Fruit fly (Drosophila melanogaster) whole organism, embryonic: Measurements from ENCODE around the gene CG33298.

Experiments used
- Aef1 ChIP-seq: fragments of 200-800 bp; sonication (Bioruptor generic); IDR thresholded peaks from 3 replicates; pipeline ENCODE4 v1.3.6; 2022; ENCODE audit warnings: missing biosample characterization, missing genetic modification characterization
- BEAF-32 ChIP-seq: fragments of 200-800 bp; sonication (Bioruptor generic); optimal IDR thresholded peaks from 3 replicates; lab custom pipeline; 2017; ENCODE audit warnings: missing biosample characterization, missing genetic modification characterization, mild to moderate bottlenecking, moderate library complexity, missing genetic modification reagents
- BtbVII ChIP-seq: fragments of 200-800 bp; sonication (Bioruptor generic); optimal IDR thresholded peaks from 3 replicates; lab custom pipeline; 2017; ENCODE audit warnings: missing biosample characterization, mild to moderate bottlenecking, missing genetic modification characterization
- CG1024 ChIP-seq: fragments of 200-800 bp; sonication (Bioruptor generic); IDR thresholded peaks from 2 replicates; pipeline ENCODE4 v1.3.6; 2022; ENCODE audit warnings: missing biosample characterization, missing genetic modification characterization
- CG10274 ChIP-seq: fragments of 200-800 bp; sonication (Bioruptor generic); optimal IDR thresholded peaks from 3 replicates; lab custom pipeline; 2017; ENCODE audit warnings: missing biosample characterization, mild to moderate bottlenecking, missing genetic modification characterization
- CG10462 ChIP-seq: fragments of 200-800 bp; sonication (Bioruptor generic); optimal IDR thresholded peaks from 2 replicates; lab custom pipeline; 2016; ENCODE audit warnings: missing biosample characterization, missing genetic modification characterization
- CG11560 ChIP-seq: fragments of 200-800 bp; sonication (Bioruptor generic); IDR thresholded peaks from 3 replicates; pipeline ENCODE4 v1.3.6; 2022; ENCODE audit warnings: missing biosample characterization, missing genetic modification characterization
- CG1233 ChIP-seq: fragments of 200-800 bp; sonication (Bioruptor generic); optimal IDR thresholded peaks from 4 replicates; lab custom pipeline; 2018; ENCODE audit warnings: missing biosample characterization, mild to moderate bottlenecking, missing genetic modification characterization
- CG12659 ChIP-seq: fragments of 200-800 bp; sonication (Bioruptor generic); optimal IDR thresholded peaks from 3 replicates; lab custom pipeline; 2017; ENCODE audit warnings: mild to moderate bottlenecking, missing biosample characterization, missing genetic modification reagents, missing genetic modification characterization
- CG13624 ChIP-seq: fragments of 200-800 bp; sonication (Bioruptor generic); optimal IDR thresholded peaks from 2 replicates; lab custom pipeline; 2016; ENCODE audit warnings: missing biosample characterization, missing genetic modification characterization
- CG14014 ChIP-seq: fragments of 200-800 bp; sonication (Bioruptor generic); IDR thresholded peaks from 2 replicates; pipeline ENCODE4 v1.3.6; 2022; ENCODE audit warnings: missing biosample characterization, missing genetic modification characterization
- CG14710 ChIP-seq: fragments of 200-800 bp; sonication (Bioruptor generic); optimal IDR thresholded peaks from 3 replicates; lab custom pipeline; 2019; ENCODE audit warnings: missing biosample characterization, mild to moderate bottlenecking, missing genetic modification characterization, moderate library complexity
- CG1602 ChIP-seq: fragments of 200-800 bp; sonication (Bioruptor generic); optimal IDR thresholded peaks from 3 replicates; lab custom pipeline; 2016; ENCODE audit warnings: missing biosample characterization, missing genetic modification characterization
- CG16813 ChIP-seq: fragments of 200-800 bp; sonication (Bioruptor generic); IDR thresholded peaks from 3 replicates; pipeline ENCODE4 v1.3.6; 2022; ENCODE audit warnings: missing biosample characterization, missing genetic modification characterization; ENCODE audit not compliant: partially characterized antibody
- CG17829 ChIP-seq: fragments of 200-800 bp; optimal IDR thresholded peaks from 2 replicates; lab custom pipeline; 2019; ENCODE audit warnings: missing biosample characterization, mild to moderate bottlenecking, missing genetic modification characterization, moderate library complexity
- CG3163 ChIP-seq: fragments of 200-800 bp; sonication (Bioruptor generic); optimal IDR thresholded peaks from 3 replicates; lab custom pipeline; 2016; ENCODE audit warnings: missing biosample characterization, missing genetic modification characterization
- CG4404 ChIP-seq: fragments of 200-800 bp; sonication (Bioruptor generic); IDR thresholded peaks from 2 replicates; pipeline ENCODE4 v1.3.6; 2022; ENCODE audit warnings: missing biosample characterization, missing genetic modification characterization
- CG7839 ChIP-seq: fragments of 200-800 bp; sonication (Bioruptor generic); optimal IDR thresholded peaks from 3 replicates; lab custom pipeline; 2018; ENCODE audit warnings: missing biosample characterization, mild to moderate bottlenecking, missing genetic modification characterization, moderate library complexity
- CG8089 ChIP-seq: fragments of 200-800 bp; sonication (Bioruptor generic); optimal IDR thresholded peaks from 3 replicates; lab custom pipeline; 2016; ENCODE audit warnings: missing biosample characterization, missing genetic modification characterization
- CG8281 ChIP-seq: fragments of 200-800 bp; sonication (Bioruptor generic); optimal IDR thresholded peaks from 2 replicates; lab custom pipeline; 2018; ENCODE audit warnings: missing biosample characterization, mild to moderate bottlenecking, missing genetic modification characterization, moderate library complexity
- CG8290 ChIP-seq, 3 experiments: fragments of 200-800 bp; sonication (Bioruptor generic); optimal IDR thresholded peaks; 2 replicates each; lab custom pipeline; 2016 to 2019; ENCODE audit warnings: missing biosample characterization in 3 of 3, missing genetic modification characterization in 3 of 3, mild to moderate bottlenecking in 2 of 3, moderate library complexity in 1 of 3
- CrebB ChIP-seq: fragments of 200-800 bp; sonication (Bioruptor generic); optimal IDR thresholded peaks from 3 replicates; lab custom pipeline; 2018; ENCODE audit warnings: missing biosample characterization, mild to moderate bottlenecking, missing genetic modification characterization
- Gsc ChIP-seq: fragments of 200-800 bp; sonication (Bioruptor generic); IDR thresholded peaks from 2 replicates; pipeline ENCODE4 v1.3.6; 2022; ENCODE audit warnings: missing biosample characterization, missing genetic modification characterization
- HmgD ChIP-seq: fragments of 200-800 bp; sonication (Bioruptor generic); optimal IDR thresholded peaks from 3 replicates; lab custom pipeline; 2016; ENCODE audit warnings: missing biosample characterization, missing genetic modification characterization
- Jarid2 ChIP-seq: fragments of 200-800 bp; sonication (Bioruptor generic); optimal IDR thresholded peaks from 3 replicates; lab custom pipeline; 2017; ENCODE audit warnings: mild to moderate bottlenecking, missing biosample characterization, missing genetic modification reagents, missing genetic modification characterization
- Lim3 ChIP-seq: fragments of 200-800 bp; sonication (Bioruptor generic); IDR thresholded peaks from 2 replicates; pipeline ENCODE4 v1.3.6; 2022; ENCODE audit warnings: missing biosample characterization, missing genetic modification characterization
- MTF-1 ChIP-seq: fragments of 200-800 bp; sonication (Bioruptor generic); optimal IDR thresholded peaks from 2 replicates; lab custom pipeline; 2018; ENCODE audit warnings: missing biosample characterization, mild to moderate bottlenecking, missing genetic modification characterization, borderline replicate concordance
- Myb ChIP-seq: fragments of 200-800 bp; sonication (Bioruptor generic); optimal IDR thresholded peaks from 2 replicates; lab custom pipeline; 2016; ENCODE audit warnings: missing biosample characterization, missing genetic modification characterization
- Sox100B ChIP-seq: fragments of 200-800 bp; sonication (Bioruptor generic); optimal IDR thresholded peaks from 3 replicates; lab custom pipeline; 2018; ENCODE audit warnings: missing biosample characterization, mild to moderate bottlenecking, missing genetic modification characterization
- YL-1 ChIP-seq: fragments of 200-800 bp; sonication (Bioruptor generic); optimal IDR thresholded peaks from 3 replicates; lab custom pipeline; 2017; ENCODE audit warnings: missing biosample characterization, mild to moderate bottlenecking, missing genetic modification characterization
- ap ChIP-seq: fragments of 200-800 bp; sonication (Bioruptor generic); IDR thresholded peaks from 2 replicates; pipeline ENCODE4 v1.3.6; 2022; ENCODE audit warnings: missing biosample characterization, missing genetic modification characterization
- az2 ChIP-seq: fragments of 200-800 bp; sonication (Bioruptor generic); optimal IDR thresholded peaks from 3 replicates; lab custom pipeline; 2016; ENCODE audit warnings: missing biosample characterization, missing genetic modification characterization
- cas ChIP-seq: fragments of 200-800 bp; sonication (Bioruptor generic); IDR thresholded peaks from 2 replicates; pipeline ENCODE4 v1.3.6; 2022; ENCODE audit warnings: missing biosample characterization, missing genetic modification characterization
- da ChIP-seq: fragments of 200-800 bp; sonication (Bioruptor generic); optimal IDR thresholded peaks from 2 replicates; lab custom pipeline; 2016; ENCODE audit warnings: missing biosample characterization, missing genetic modification characterization
- dati ChIP-seq: fragments of 200-800 bp; sonication (Bioruptor generic); IDR thresholded peaks from 2 replicates; pipeline ENCODE4 v1.3.6; 2022; ENCODE audit warnings: missing biosample characterization, missing genetic modification characterization
- en ChIP-seq: fragments of 200-800 bp; sonication (Bioruptor generic); optimal IDR thresholded peaks from 2 replicates; lab custom pipeline; 2016; ENCODE audit warnings: missing biosample characterization, missing genetic modification characterization
- eyg ChIP-seq: fragments of 200-800 bp; sonication (Bioruptor generic); optimal IDR thresholded peaks from 3 replicates; lab custom pipeline; 2016; ENCODE audit warnings: missing biosample characterization, missing genetic modification characterization
- ftz-f1 ChIP-seq: fragments of 200-800 bp; sonication (Bioruptor generic); optimal IDR thresholded peaks from 2 replicates; lab custom pipeline; 2016; ENCODE audit warnings: missing biosample characterization, missing genetic modification characterization
- hkb ChIP-seq, 2 experiments: fragments of 200-800 bp in 1 of 2; fragments of >200 bp in 1 of 2; sonication (Bioruptor generic) in 1 of 2; IDR thresholded peaks in 1 of 2; optimal IDR thresholded peaks in 1 of 2; 2 replicates each; pipeline versions ENCODE4 v1.3.6 to Lab custom; 2017 to 2022; ENCODE audit warnings: missing biosample characterization in 1 of 2, missing genetic modification characterization in 1 of 2
- kah ChIP-seq: fragments of 200-800 bp; sonication (Bioruptor generic); optimal IDR thresholded peaks from 2 replicates; lab custom pipeline; 2018; ENCODE audit warnings: missing biosample characterization, mild to moderate bottlenecking, missing genetic modification characterization
- klu ChIP-seq: fragments of 200-800 bp; sonication (Bioruptor generic); IDR thresholded peaks from 2 replicates; pipeline ENCODE4 v1.3.6; 2022; ENCODE audit warnings: missing biosample characterization, missing genetic modification characterization
- nau ChIP-seq: fragments of 200-800 bp; sonication (Bioruptor generic); optimal IDR thresholded peaks from 3 replicates; lab custom pipeline; 2017; ENCODE audit warnings: missing biosample characterization, mild to moderate bottlenecking, missing genetic modification characterization, missing genetic modification reagents
- nom ChIP-seq: fragments of 200-800 bp; sonication (Bioruptor generic); optimal IDR thresholded peaks from 2 replicates; lab custom pipeline; 2017; ENCODE audit warnings: missing biosample characterization, missing genetic modification characterization, mild to moderate bottlenecking, moderate library complexity, missing genetic modification reagents
- pita ChIP-seq: fragments of 200-800 bp; sonication (Bioruptor generic); optimal IDR thresholded peaks from 2 replicates; lab custom pipeline; 2017; ENCODE audit warnings: missing biosample characterization, mild to moderate bottlenecking, missing genetic modification characterization
- pnt ChIP-seq: fragments of 200-800 bp; sonication (Bioruptor generic); optimal IDR thresholded peaks from 3 replicates; lab custom pipeline; 2016; ENCODE audit warnings: missing biosample characterization, missing genetic modification characterization
- salm ChIP-seq: fragments of 200-800 bp; sonication (Bioruptor generic); optimal IDR thresholded peaks from 2 replicates; lab custom pipeline; 2018; ENCODE audit warnings: missing biosample characterization, mild to moderate bottlenecking, missing genetic modification characterization
- sd ChIP-seq: fragments of 200-800 bp; sonication (Bioruptor generic); optimal IDR thresholded peaks from 3 replicates; lab custom pipeline; 2018; ENCODE audit warnings: missing biosample characterization, mild to moderate bottlenecking, missing genetic modification characterization, moderate library complexity
- zen ChIP-seq: fragments of 200-800 bp; sonication (Bioruptor generic); optimal IDR thresholded peaks from 3 replicates; lab custom pipeline; 2018; ENCODE audit warnings: missing biosample characterization, mild to moderate bottlenecking, missing genetic modification characterization, moderate library complexity
- zen2 ChIP-seq: fragments of 200-800 bp; sonication (Bioruptor generic); IDR thresholded peaks from 3 replicates; pipeline ENCODE4 v1.3.6; 2022; ENCODE audit warnings: missing biosample characterization, missing genetic modification characterization; ENCODE audit not compliant: partially characterized antibody

The CG33298 gene

dm6 chr2L:9567398-9567856 is 72.2 kb downstream of the CG33298 start (continued):
- no peak for TF ChIP-seq Gsc (GFP tag; lab: Robert Waterston, UW)
- TF ChIP-seq CrebB (tag; lab: Kevin White, UChicago) = peak; percentile 99
- TF ChIP-seq CG8281 (tag; lab: Kevin White, UChicago) = peak; percentile 91
- peak; percentile 78 for TF ChIP-seq nom (GFP tag; lab: Kevin White, UChicago)
- TF ChIP-seq BEAF-32 = peak; percentile 31
- TF ChIP-seq Myb = peak; percentile 83
- peak; percentile 100 for TF ChIP-seq YL-1 (GFP tag; lab: Kevin White, UChicago)
- TF ChIP-seq eyg = peak; percentile 95
- peak; percentile 82 for TF ChIP-seq CG1602 (GFP tag; lab: Kevin White, UChicago)
- TF ChIP-seq Aef1 (GFP tag; lab: Robert Waterston, UW) = peak; percentile 94
- TF ChIP-seq cas (GFP tag; lab: Robert Waterston, UW) = peak; percentile 77
- TF ChIP-seq sd = peak; percentile 94
- peak; percentile 89 for TF ChIP-seq HmgD (GFP tag; lab: Kevin White, UChicago)
- peak; percentile 37 for TF ChIP-seq pnt
- TF ChIP-seq en (GFP tag; lab: Kevin White, UChicago) = peak; percentile 98
- peak; percentile 95 for TF ChIP-seq az2 (GFP tag; lab: Kevin White, UChicago)
- TF ChIP-seq da (GFP tag; lab: Kevin White, UChicago) = peak; percentile 92
- TF ChIP-seq nau (GFP tag; lab: Kevin White, UChicago) = peak; percentile 100
- TF ChIP-seq CG10462 (GFP tag; lab: Kevin White, UChicago) = peak; percentile 92
- peak; percentile 93 for TF ChIP-seq ftz-f1
- peak; percentile 94 for TF ChIP-seq ap
- TF ChIP-seq Sox100B (GFP tag; lab: Kevin White, UChicago) = peak; percentile 98
- TF ChIP-seq zen2 (GFP tag; lab: Robert Waterston, UW) = no peak
- TF ChIP-seq BtbVII (GFP tag; lab: Kevin White, UChicago) = peak; percentile 100
- TF ChIP-seq klu = peak; percentile 49
- TF ChIP-seq CG14710 (tag; lab: Kevin White, UChicago) = peak; percentile 88
- peak; percentile 96 for TF ChIP-seq Jarid2
- TF ChIP-seq CG8089 (GFP tag; lab: Kevin White, UChicago) = peak; percentile 94
- peak; percentile 94 for TF ChIP-seq CG17829 (tag; lab: Kevin White, UChicago)
- TF ChIP-seq CG13624 = peak; percentile 96
- peak; percentile 99 for TF ChIP-seq CG12659 (GFP tag; lab: Kevin White, UChicago)
- TF ChIP-seq zen (tag; lab: Kevin White, UChicago) = peak; percentile 71
- no peak for TF ChIP-seq CG16813
- peak; percentile 96 for TF ChIP-seq CG14014 (GFP tag; lab: Robert Waterston, UW)
- peak; percentile 95 for TF ChIP-seq CG1024
- TF ChIP-seq MTF-1 = peak; percentile 100
- peak; percentile 25; the same call in 1 of the 3 replicates for TF ChIP-seq CG11560 (tag; lab: Robert Waterston, UW)
- TF ChIP-seq Lim3 (GFP tag; lab: Robert Waterston, UW) = peak; percentile 58; the same call in 1 of the 2 replicates
- TF ChIP-seq salm (tag; lab: Kevin White, UChicago) = peak; percentile 97
- peak; percentile 96 for TF ChIP-seq CG7839
- no peak for TF ChIP-seq hkb (optimal IDR thresholded peaks at IDR 0.05; lab: Kevin White, UChicago)
- TF ChIP-seq hkb (GFP tag; IDR thresholded peaks at IDR 0.05; lab: Robert Waterston, UW) = peak; percentile 99
- peak; percentile 94 for TF ChIP-seq CG8290 (GFP tag; optimal IDR thresholded peaks at IDR 0.05; lab: Kevin White, UChicago)
- peak; percentile 90 to 98 for TF ChIP-seq CG8290 (tag; optimal IDR thresholded peaks at IDR 0.05; lab: Kevin White, UChicago)
- peak; percentile 95 for TF ChIP-seq CG10274 (GFP tag; lab: Kevin White, UChicago)
- no peak for TF ChIP-seq CG4404 (GFP tag; lab: Robert Waterston, UW)
- TF ChIP-seq CG1233 (GFP tag; lab: Kevin White, UChicago) = peak; percentile 99
- TF ChIP-seq CG3163 (GFP tag; lab: Kevin White, UChicago) = peak; percentile 84
- peak; percentile 91 for TF ChIP-seq dati (GFP tag; lab: Robert Waterston, UW)
- TF ChIP-seq pita (GFP tag; lab: Kevin White, UChicago) = no peak
- TF ChIP-seq kah (GFP tag; lab: Kevin White, UChicago) = peak; percentile 97
